Worm (Caenorhabditis elegans) whole organism, L4 larva: ENCODE results near the gene lmtr-3.

Experiments used
- R02D3.7 ChIP-seq: fragments of 150-350 bp; sonication (generic microtip); optimal IDR thresholded peaks from 3 replicates; lab custom pipeline; 2014; ENCODE audit warnings: missing biosample characterization, missing genetic modification characterization
- ZK546.5 ChIP-seq, 2 experiments: sonication (generic microtip); optimal IDR thresholded peaks; 2 replicates each; lab custom pipeline; 2017; ENCODE audit warnings: missing biosample characterization in 2 of 2, missing genetic modification characterization in 2 of 2
- ceh-62 ChIP-seq: sonication (generic microtip); optimal IDR thresholded peaks from 2 replicates; lab custom pipeline; 2017; ENCODE audit warnings: missing biosample characterization, missing genetic modification characterization
- ceh-82 ChIP-seq: sonication (generic microtip); optimal IDR thresholded peaks from 2 replicates; lab custom pipeline; 2017; ENCODE audit warnings: missing biosample characterization, missing genetic modification characterization
- cey-2 ChIP-seq: sonication (generic microtip); optimal IDR thresholded peaks from 3 replicates; lab custom pipeline; 2017; ENCODE audit warnings: missing genetic modification characterization, mild to moderate bottlenecking, missing compliant biosample characterization, antibody characterized with exemption, borderline replicate concordance; ENCODE audit not compliant: insufficient read depth
- duxl-1 ChIP-seq: sonication (generic microtip); optimal IDR thresholded peaks from 2 replicates; lab custom pipeline; 2016; ENCODE audit warnings: mild to moderate bottlenecking, missing genetic modification characterization, moderate library complexity, missing compliant biosample characterization; ENCODE audit not compliant: poor library complexity
- fkh-10 ChIP-seq: fragments of 150-350 bp; optimal IDR thresholded peaks from 2 replicates; lab custom pipeline; 2014; ENCODE audit warnings: missing biosample characterization, missing genetic modification reagents, missing genetic modification characterization
- fos-1 ChIP-seq: fragments of 150-350 bp; optimal IDR thresholded peaks from 2 replicates; lab custom pipeline; 2014; ENCODE audit warnings: missing biosample characterization, missing genetic modification characterization
- hmg-1.1 ChIP-seq: fragments of 200-800 bp; sonication (Bioruptor generic); IDR thresholded peaks from 2 replicates; pipeline ENCODE4 v1.3.6; 2022; ENCODE audit warnings: missing genetic modification reagents, missing genetic modification characterization, missing compliant biosample characterization
- lsy-2 ChIP-seq, 2 experiments: fragments of 150-350 bp in 1 of 2; sonication (generic microtip) in 1 of 2; optimal IDR thresholded peaks; 2 replicates each; lab custom pipeline; 2014 to 2017; ENCODE audit warnings: missing biosample characterization in 2 of 2, missing genetic modification characterization in 2 of 2
- nhr-76 ChIP-seq: fragments of 150-350 bp; optimal IDR thresholded peaks from 2 replicates; lab custom pipeline; 2014; ENCODE audit warnings: missing biosample characterization, missing genetic modification characterization
- zag-1 ChIP-seq: fragments of 150-350 bp; optimal IDR thresholded peaks from 2 replicates; lab custom pipeline; 2014; ENCODE audit warnings: missing biosample characterization, missing genetic modification characterization
- zip-11 ChIP-seq: fragments of 200-800 bp; sonication (Bioruptor generic); IDR thresholded peaks from 2 replicates; pipeline ENCODE4 v1.3.6; 2022; ENCODE audit warnings: missing genetic modification characterization, missing compliant biosample characterization

ce11 chrV:11104408-11104807, 19.6 kb upstream of the lmtr-3 start:
- TF ChIP-seq lsy-2 (tag; optimal IDR thresholded peaks at IDR 0.05; lab: Kevin White, UChicago) (no peak), R02D3.7 (tag; lab: Kevin White, UChicago) (no peak), zag-1 (no peak), fkh-10 (GFP tag; lab: Kevin White, UChicago) (no peak), cey-2 (tag; lab: Kevin White, UChicago) (no peak), duxl-1 (no peak), ceh-62 (tag; lab: Kevin White, UChicago) (no peak), nhr-76 (no peak), ceh-82 (tag; lab: Kevin White, UChicago) (no peak), fos-1 (tag; lab: Kevin White, UChicago) (no peak), hmg-1.1 (GFP tag; lab: Robert Waterston, UW) (no peak), ZK546.5 (tag; optimal IDR thresholded peaks at IDR 0.05; lab: Kevin White, UChicago) (no peak), zip-11 (GFP tag; lab: Robert Waterston, UW) (no peak)
